Worm (Caenorhabditis elegans): Measurements from ENCODE around the gene ZK666.14.

Gene ZK666.14

ce11 chrII:10533985-10534384, 39.4 kb downstream of the ZK666.14 start:
- TF ChIP-seq unc-62 (GFP tag; optimal IDR thresholded peaks at IDR 0.05), result no peak

- TF ChIP-seq unc-62 (GFP tag; optimal IDR thresholded peaks at IDR 0.05), result no peak
Observed at ce11 chrII:10537571-10537970, 43.0 kb downstream of the ZK666.14 start, which contains the start of gene R166.2. TSS of gene R166.2 (minus strand) at chrII:10537671.

- TF ChIP-seq unc-62 (GFP tag; optimal IDR thresholded peaks at IDR 0.05), result no peak
Observed at ce11 chrII:10537988-10538387, 43.4 kb downstream of the ZK666.14 start.

DNA sequence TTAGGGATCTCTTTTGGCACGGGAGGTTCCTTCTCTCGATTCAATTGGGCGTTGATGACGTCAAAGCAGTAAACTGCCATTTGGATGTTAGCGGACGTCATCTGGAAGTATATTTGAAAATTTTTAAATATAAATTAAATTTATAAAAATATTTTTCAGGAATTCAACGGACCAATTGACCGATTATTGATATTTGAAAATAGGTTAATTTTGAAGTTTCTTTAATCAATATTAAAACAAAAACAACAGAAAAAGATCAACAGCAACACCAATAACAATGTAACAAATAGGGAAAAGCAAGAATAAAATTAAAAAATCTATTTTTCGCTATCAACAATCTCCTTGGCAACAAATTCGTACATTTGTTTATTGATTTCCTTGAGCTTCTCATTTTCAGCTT, 44.7 kb downstream of the ZK666.14 start, which contains the start of gene R166.3:
Gene R166.3 (minus strand): TSS at position 101 of the 400 bp plus-strand sequence.
- TF ChIP-seq unc-62 (GFP tag; optimal IDR thresholded peaks at IDR 0.05), result no peak

DNA sequence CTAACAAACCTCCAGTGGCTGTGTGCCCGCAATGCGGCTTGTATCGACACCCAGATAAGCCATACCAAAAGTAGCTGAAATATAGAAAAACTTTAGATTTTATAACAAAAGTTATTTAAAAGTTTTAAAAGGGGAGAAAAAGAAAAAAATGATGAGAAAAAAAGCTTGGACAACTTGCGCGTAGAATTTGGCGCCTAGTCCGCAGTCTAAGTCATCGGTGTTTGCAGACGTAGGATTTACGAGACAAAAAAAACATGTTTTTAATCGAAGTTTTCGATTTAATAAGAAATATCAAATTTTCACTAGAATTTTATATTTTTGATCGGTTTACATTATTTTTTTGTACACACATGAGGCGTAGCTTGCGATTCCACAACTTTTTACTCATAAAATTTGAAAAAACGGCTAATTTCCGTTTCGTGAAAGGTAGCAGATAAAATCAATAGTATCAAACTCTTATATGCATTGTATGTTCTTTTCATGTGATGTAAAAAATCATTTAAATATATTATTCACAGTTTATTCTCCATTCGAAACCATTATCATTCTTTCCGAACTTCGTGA, 47.4 kb downstream of the ZK666.14 start, which contains the start of gene pro-1:
Gene pro-1 (minus strand): TSS at position 74 of the 564 bp plus-strand sequence.
- no peak for TF ChIP-seq unc-62 (GFP tag; optimal IDR thresholded peaks at IDR 0.05)

DNA sequence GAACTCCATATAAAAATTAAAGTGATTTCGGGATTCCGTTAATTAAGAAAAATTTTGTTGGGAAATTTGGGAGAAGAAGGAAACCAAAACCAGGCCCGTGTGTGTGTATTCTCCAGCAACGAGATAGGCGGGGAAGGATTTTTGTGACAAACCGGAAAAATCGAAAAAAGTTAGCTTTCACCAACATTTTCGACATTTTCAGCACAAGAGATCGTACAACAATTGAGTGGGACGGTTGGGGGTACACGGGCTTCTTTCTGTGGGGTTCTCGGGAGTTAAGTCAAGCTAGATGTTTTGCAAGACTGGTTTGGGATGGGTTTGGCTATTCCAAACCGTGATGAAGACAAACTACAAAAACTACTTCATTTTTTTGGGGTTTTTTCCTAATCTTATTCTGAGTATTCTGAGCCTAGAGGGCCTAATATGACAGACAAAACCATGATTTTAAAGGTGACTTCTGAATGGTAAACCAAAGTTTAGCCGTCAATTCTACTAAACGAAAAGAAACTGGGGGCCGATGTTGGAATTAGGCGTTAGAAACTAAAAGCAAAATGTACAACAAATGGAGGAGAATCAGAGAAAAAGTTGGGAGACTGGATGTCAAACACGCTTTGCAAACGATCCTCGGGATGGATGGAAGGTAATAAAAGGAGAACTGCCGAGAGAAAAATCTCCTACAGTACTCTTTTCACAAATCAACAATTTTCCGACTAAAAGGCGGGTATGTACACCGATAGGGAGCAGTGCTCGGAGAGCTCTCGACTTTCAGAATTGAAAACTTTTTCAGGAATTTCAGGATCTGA, 48.3 kb downstream of the ZK666.14 start:
- TF ChIP-seq unc-62 (GFP tag; optimal IDR thresholded peaks at IDR 0.05), result no peak

DNA sequence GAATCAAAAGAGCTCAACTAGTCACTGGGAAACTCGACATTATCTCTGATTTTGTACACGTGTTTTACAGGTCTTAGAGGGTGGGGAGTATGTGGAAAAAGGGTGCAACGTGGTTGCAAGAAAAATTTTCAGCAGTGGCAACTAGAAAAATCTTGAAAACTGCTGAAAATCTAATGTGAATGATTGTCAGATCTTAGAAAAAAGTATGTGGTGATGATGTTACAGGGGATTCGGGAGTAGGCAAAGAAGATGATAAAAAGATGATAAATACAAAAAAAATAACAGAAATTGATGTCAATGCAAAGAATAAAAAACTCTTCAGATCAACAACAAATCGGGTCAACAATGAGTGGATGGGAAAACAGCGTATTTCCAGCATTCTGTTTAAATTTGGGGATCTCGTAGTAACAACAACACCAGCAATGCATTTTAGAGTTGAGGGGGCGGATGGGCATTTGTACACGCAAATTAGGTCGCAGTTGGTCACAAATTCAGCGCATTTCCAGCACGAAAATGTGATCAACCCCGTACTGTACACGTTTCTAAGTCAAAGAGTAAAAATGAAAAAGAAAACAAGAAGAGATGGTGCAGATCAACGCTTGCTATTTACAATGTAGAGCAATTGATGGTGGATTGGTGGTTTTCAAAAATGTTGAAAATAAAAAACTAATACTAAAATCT, 49.0 kb downstream of the ZK666.14 start:
- TF ChIP-seq unc-62 (GFP tag; optimal IDR thresholded peaks at IDR 0.05), result no peak

DNA sequence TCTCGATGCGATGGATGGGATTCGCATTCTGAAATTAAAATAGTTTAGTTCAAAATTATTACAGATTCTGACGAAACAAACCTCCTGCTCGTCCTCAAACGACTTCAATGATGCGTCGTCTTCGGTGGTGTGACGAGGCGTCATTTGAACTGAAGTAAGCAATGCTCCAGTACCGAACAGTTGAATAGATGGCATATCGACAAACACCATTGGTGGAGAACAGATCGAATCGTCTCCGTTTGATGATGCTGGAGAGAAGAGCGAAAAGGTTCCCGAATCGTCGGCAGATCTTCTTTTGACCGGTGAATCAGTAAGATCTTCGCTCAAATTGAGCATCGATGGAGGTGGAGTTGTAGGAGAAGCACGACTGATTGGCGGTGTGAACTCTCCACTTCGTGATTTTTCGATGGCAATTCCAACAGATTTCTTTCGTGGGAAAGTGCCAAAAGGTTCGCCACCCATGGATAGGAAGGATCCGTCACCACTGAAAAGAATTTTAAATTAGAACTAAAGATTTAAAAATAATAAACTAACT, 49.9 kb downstream of the ZK666.14 start:
- no peak for TF ChIP-seq unc-62 (GFP tag; optimal IDR thresholded peaks at IDR 0.05)

ce11 chrII:10545213-10545612, 50.6 kb downstream of the ZK666.14 start:
- TF ChIP-seq unc-62 (GFP tag; optimal IDR thresholded peaks at IDR 0.05), result no peak

Measured in whole organism, dauer.